Fruit fly (Drosophila melanogaster) whole organism: ENCODE data around the gene PMP34.

Experiments used
- CG8478 ChIP-seq: fragments of >200 bp; optimal IDR thresholded peaks from 2 replicates; lab custom pipeline; 2018; ENCODE audit warnings: inconsistent platforms
- Dll ChIP-seq: fragments of >200 bp; optimal IDR thresholded peaks from 2 replicates; lab custom pipeline; 2017
- pan ChIP-seq: fragments of >200 bp; optimal IDR thresholded peaks from 2 replicates; lab custom pipeline; 2017
- usp ChIP-seq: fragments of >200 bp; optimal IDR thresholded peaks from 2 replicates; lab custom pipeline; 2017; ENCODE audit warnings: missing biosample characterization, missing genetic modification characterization, mixed read lengths

dm6 chr3L:4363484-4363883 is 44.9 kb downstream of the PMP34 start:
- TF ChIP-seq pan (no peak), usp (GFP tag; lab: Kevin White, UChicago) (no peak), CG8478 (lab: Kevin White, UChicago) (no peak), Dll (lab: Kevin White, UChicago) (no peak)
